Fruit fly (Drosophila melanogaster): ENCODE results near the gene Cep290.
A peak's percentile ranks its signal among the peaks of the same experiment; 100 is the strongest.

Gene Cep290

dm6 chr3L:813911-814310 lies 29.8 kb upstream of the Cep290 start (continued):
- TF ChIP-seq Gug (GFP tag; IDR thresholded peaks at IDR 0.05) (peak; percentile 27; the same call in 1 of the 2 replicates), Sox14 (GFP tag; optimal IDR thresholded peaks at IDR 0.05) (no peak), CG15336 (GFP tag; IDR thresholded peaks at IDR 0.05) (no peak), Smox (GFP tag; optimal IDR thresholded peaks at IDR 0.05) (no peak), topi (GFP tag; optimal IDR thresholded peaks at IDR 0.05) (no peak), CG7368 (GFP tag; optimal IDR thresholded peaks at IDR 0.05) (peak; percentile 44), fkh (GFP tag; optimal IDR thresholded peaks at IDR 0.05) (no peak), Eip75B (GFP tag; optimal IDR thresholded peaks at IDR 0.05) (no peak), CG8319 (GFP tag; optimal IDR thresholded peaks at IDR 0.05) (no peak), eg (GFP tag; IDR thresholded peaks at IDR 0.05) (peak; percentile 40; the same call in 2 of the 3 replicates), CG6792 (GFP tag; optimal IDR thresholded peaks at IDR 0.05) (no peak), CG6276 (GFP tag; optimal IDR thresholded peaks at IDR 0.05) (no peak), CG11902 (GFP tag; optimal IDR thresholded peaks at IDR 0.05) (no peak), CG32006 (GFP tag; optimal IDR thresholded peaks at IDR 0.05) (peak; percentile 30)

dm6 chr3L:815234-816200 lies 28.2 kb upstream of the Cep290 start:
- no peak for TF ChIP-seq fd85E (GFP tag; optimal IDR thresholded peaks at IDR 0.05)
- no peak for TF ChIP-seq CG6808 (GFP tag; optimal IDR thresholded peaks at IDR 0.05)
- TF ChIP-seq Eip75B (GFP tag; optimal IDR thresholded peaks at IDR 0.05): no peak
- TF ChIP-seq CG3919 (GFP tag; optimal IDR thresholded peaks at IDR 0.05): no peak
- TF ChIP-seq CG6854 (GFP tag; optimal IDR thresholded peaks at IDR 0.05): no peak
- no peak for TF ChIP-seq salr (GFP tag; optimal IDR thresholded peaks at IDR 0.05)
- TF ChIP-seq fd59A (GFP tag; optimal IDR thresholded peaks at IDR 0.05): no peak
- TF ChIP-seq CG31627 (GFP tag; optimal IDR thresholded peaks at IDR 0.05): no peak
- no peak for TF ChIP-seq CG6792 (GFP tag; optimal IDR thresholded peaks at IDR 0.05)
- TF ChIP-seq CG8119 (GFP tag; IDR thresholded peaks at IDR 0.05): no peak
- no peak for TF ChIP-seq CG7368 (GFP tag; optimal IDR thresholded peaks at IDR 0.05)
- TF ChIP-seq CG15336 (GFP tag; IDR thresholded peaks at IDR 0.05): 0 out of 2 replicates have a peak, but pooled peaks have one; percentile 18
- no peak for TF ChIP-seq CG32006 (GFP tag; optimal IDR thresholded peaks at IDR 0.05)
- TF ChIP-seq svp (GFP tag): peak; percentile 47
- TF ChIP-seq Hr4 (GFP tag; optimal IDR thresholded peaks at IDR 0.05): no peak
- no peak for TF ChIP-seq acj6 (GFP tag; optimal IDR thresholded peaks at IDR 0.05)
- no peak for TF ChIP-seq topi (GFP tag; optimal IDR thresholded peaks at IDR 0.05)
- no peak for TF ChIP-seq ss (GFP tag; optimal IDR thresholded peaks at IDR 0.05)
- TF ChIP-seq pdm3 (GFP tag; optimal IDR thresholded peaks at IDR 0.05): no peak
- TF ChIP-seq spab (GFP tag; optimal IDR thresholded peaks at IDR 0.05): no peak
- no peak for TF ChIP-seq CG11762 (GFP tag; optimal IDR thresholded peaks at IDR 0.05; ENCODE audit: insufficient read depth)
- TF ChIP-seq Blimp-1 (GFP tag; optimal IDR thresholded peaks at IDR 0.05): no peak
- no peak for TF ChIP-seq Hr38 (GFP tag; optimal IDR thresholded peaks at IDR 0.05)
- no peak for TF ChIP-seq achi (GFP tag; optimal IDR thresholded peaks at IDR 0.05)
- TF ChIP-seq CG34406 (GFP tag; optimal IDR thresholded peaks at IDR 0.05): no peak
- no peak for TF ChIP-seq Ets21C (GFP tag; optimal IDR thresholded peaks at IDR 0.05)
- no peak for TF ChIP-seq Smox (GFP tag; optimal IDR thresholded peaks at IDR 0.05)
- TF ChIP-seq CG6163 (GFP tag; IDR thresholded peaks at IDR 0.05): no peak
- no peak for TF ChIP-seq Sox15 (GFP tag; optimal IDR thresholded peaks at IDR 0.05)
- TF ChIP-seq CG16779 (tag; optimal IDR thresholded peaks at IDR 0.05): no peak
- no peak for TF ChIP-seq CG9139 (GFP tag; optimal IDR thresholded peaks at IDR 0.05)
- TF ChIP-seq vri (GFP tag; optimal IDR thresholded peaks at IDR 0.05): no peak
- TF ChIP-seq CG11902 (GFP tag; optimal IDR thresholded peaks at IDR 0.05): no peak
- TF ChIP-seq fkh (GFP tag; optimal IDR thresholded peaks at IDR 0.05): no peak
- peak; percentile 81 for TF ChIP-seq CG1621 (tag; optimal IDR thresholded peaks at IDR 0.05)
- TF ChIP-seq Lpt (GFP tag; optimal IDR thresholded peaks at IDR 0.05): no peak
- no peak for TF ChIP-seq Sox14 (GFP tag; optimal IDR thresholded peaks at IDR 0.05)
- TF ChIP-seq CG3032 (tag; optimal IDR thresholded peaks at IDR 0.05): no peak
- no peak for TF ChIP-seq Met (GFP tag; optimal IDR thresholded peaks at IDR 0.05)
- peak; percentile 64 for TF ChIP-seq Eip78C (GFP tag)
- no peak for TF ChIP-seq OdsH (GFP tag; optimal IDR thresholded peaks at IDR 0.05)
- TF ChIP-seq dac (GFP tag; optimal IDR thresholded peaks at IDR 0.05): no peak
- TF ChIP-seq Gug (GFP tag; IDR thresholded peaks at IDR 0.05): no peak
- peak; percentile 37; the same call in 1 of the 3 replicates for TF ChIP-seq eg (GFP tag; IDR thresholded peaks at IDR 0.05)

Measured in whole organism, prepupa.